Fruit fly (Drosophila melanogaster): ENCODE measurements around the gene Targ2.

Targ2 gene

DNA sequence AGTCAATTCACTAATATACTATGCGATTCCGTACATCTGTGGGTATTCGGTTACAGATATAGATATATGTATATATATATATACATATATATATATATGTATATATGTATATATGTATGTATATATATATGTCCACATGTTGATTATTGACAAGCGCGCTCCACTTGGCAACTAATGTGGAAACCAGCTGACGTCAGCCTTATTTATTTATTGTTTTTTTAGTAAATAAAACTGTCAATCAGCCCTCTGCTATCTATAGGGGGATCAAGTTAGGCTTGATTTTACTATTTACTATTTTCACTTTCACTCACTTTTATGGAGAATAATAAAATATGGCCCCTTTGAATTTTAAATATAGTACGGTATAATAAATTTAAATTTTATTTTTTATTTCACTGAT is 28.1 kb downstream of the Targ2 start:
- TF ChIP-seq fd96Ca (GFP tag; IDR thresholded peaks at IDR 0.05) (no peak), CG4496 (GFP tag; IDR thresholded peaks at IDR 0.05) (no peak)

DNA sequence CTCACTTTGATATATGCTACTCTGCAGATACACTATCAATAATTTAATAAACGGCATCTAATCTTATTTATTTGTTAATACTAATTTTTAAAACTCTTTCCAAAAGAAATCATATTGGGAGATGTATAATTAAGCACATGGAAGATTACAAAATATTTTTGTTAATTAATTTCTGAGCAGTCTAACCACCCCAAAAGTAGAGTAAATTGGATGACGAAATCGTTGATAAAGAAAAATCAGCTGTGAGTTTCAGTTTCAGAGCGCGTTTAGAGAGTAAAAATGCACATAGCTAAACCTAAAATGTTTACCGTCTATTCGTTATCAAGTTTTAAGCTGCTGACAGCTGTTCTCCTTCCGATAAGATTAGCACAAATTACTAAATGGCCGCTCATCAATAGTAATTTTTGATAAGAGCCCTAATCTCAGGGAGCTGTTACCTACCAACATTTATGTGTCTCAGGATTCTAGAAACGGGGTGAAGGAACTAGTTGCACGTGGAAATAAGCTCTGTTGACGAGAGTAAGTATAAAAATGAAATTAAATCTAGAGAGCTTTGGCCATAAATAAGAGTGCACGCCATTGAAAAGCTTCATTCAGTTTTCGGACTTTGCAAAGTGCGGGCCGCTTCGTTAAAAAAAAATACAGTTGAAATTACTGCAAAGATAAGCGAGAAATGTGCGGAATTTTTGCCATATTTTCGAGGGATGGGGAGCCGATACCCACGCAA is 30.3 kb downstream of the Targ2 start, which contains the start of the genes chb and AsnS:
TSS of gene chb (plus strand) at position 327 of the 727 bp plus-strand sequence.
TSS of gene AsnS (plus strand) at position 592 of the 727 bp plus-strand sequence.
- peak; percentile 50; the same call in 1 of the 2 replicates for TF ChIP-seq CG10348 (GFP tag; IDR thresholded peaks at IDR 0.05)
- TF ChIP-seq Pif1A (GFP tag; optimal IDR thresholded peaks at IDR 0.05), result peak; percentile 73
- peak; percentile 77 for TF ChIP-seq EcR (GFP tag; optimal IDR thresholded peaks at IDR 0.05)
- TF ChIP-seq CG14655 (GFP tag; optimal IDR thresholded peaks at IDR 0.05), result peak; percentile 50
- TF ChIP-seq CG9948 (tag; optimal IDR thresholded peaks at IDR 0.05), result peak; percentile 82
- peak; percentile 89 for TF ChIP-seq CG32121 (GFP tag; IDR thresholded peaks at IDR 0.05)
- TF ChIP-seq CG8159 (tag; optimal IDR thresholded peaks at IDR 0.05), result peak; percentile 82
- no peak for TF ChIP-seq fd96Ca (GFP tag; IDR thresholded peaks at IDR 0.05)
- peak; percentile 72 for TF ChIP-seq CG15710 (tag; optimal IDR thresholded peaks at IDR 0.05)
- peak; percentile 58; the same call in 1 of the 2 replicates for TF ChIP-seq rn (GFP tag; IDR thresholded peaks at IDR 0.05)
- peak; percentile 95 for TF ChIP-seq CG4496 (GFP tag; IDR thresholded peaks at IDR 0.05)
- peak; percentile 91 for TF ChIP-seq Ets98B (GFP tag; IDR thresholded peaks at IDR 0.05)
- peak; percentile 46 for TF ChIP-seq gl (tag; optimal IDR thresholded peaks at IDR 0.05)
- peak; percentile 78 for TF ChIP-seq CG12605 (GFP tag; IDR thresholded peaks at IDR 0.05)
- TF ChIP-seq D1 (tag; optimal IDR thresholded peaks at IDR 0.05), result peak; percentile 75
- peak; percentile 39 for TF ChIP-seq Pif1B (GFP tag; optimal IDR thresholded peaks at IDR 0.05)
- TF ChIP-seq CG17806 (tag; optimal IDR thresholded peaks at IDR 0.05), result peak; percentile 89
- TF ChIP-seq CG34367 (tag; optimal IDR thresholded peaks at IDR 0.05), result peak; percentile 72
- peak; percentile 83 for TF ChIP-seq Snoo (tag; optimal IDR thresholded peaks at IDR 0.05)
- TF ChIP-seq CG13204 (GFP tag; optimal IDR thresholded peaks at IDR 0.05), result no peak
- peak; percentile 69 for TF ChIP-seq CG8301 (tag; optimal IDR thresholded peaks at IDR 0.05)

DNA sequence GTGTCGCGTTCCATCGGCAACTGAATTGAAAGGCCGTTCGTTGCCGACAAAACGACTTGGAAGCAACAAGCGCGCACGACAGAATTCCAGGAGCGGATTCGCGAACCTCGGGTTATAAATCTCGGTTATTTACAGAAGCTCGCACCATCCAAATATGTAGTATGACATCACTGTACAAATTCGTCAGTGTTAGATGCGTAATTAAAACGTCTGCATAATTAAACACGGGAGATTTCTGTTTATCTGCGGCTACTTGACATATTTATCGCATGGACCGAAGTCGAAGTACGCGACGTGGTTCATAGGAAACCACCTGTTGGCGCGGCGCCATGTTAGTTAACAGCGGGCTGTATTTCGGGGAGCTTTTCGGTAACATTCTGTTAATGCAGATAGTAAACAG is 31.1 kb downstream of the Targ2 start, which contains the start of gene Ac78C:
TSS of gene Ac78C (minus strand) at position 26 of the 400 bp plus-strand sequence.
- peak; percentile 93 for TF ChIP-seq fd96Ca (GFP tag; IDR thresholded peaks at IDR 0.05)
- peak; percentile 72 for TF ChIP-seq CG8159 (tag; optimal IDR thresholded peaks at IDR 0.05)
- TF ChIP-seq CG8301 (tag; optimal IDR thresholded peaks at IDR 0.05), result peak; percentile 83
- TF ChIP-seq D1 (tag; optimal IDR thresholded peaks at IDR 0.05), result peak; percentile 47
- TF ChIP-seq EcR (GFP tag; optimal IDR thresholded peaks at IDR 0.05), result no peak
- TF ChIP-seq CG4496 (GFP tag; IDR thresholded peaks at IDR 0.05), result peak; percentile 97
- peak; percentile 80 for TF ChIP-seq CG15710 (tag; optimal IDR thresholded peaks at IDR 0.05)
- no peak for TF ChIP-seq CG10348 (GFP tag; IDR thresholded peaks at IDR 0.05)
- TF ChIP-seq rn (GFP tag; IDR thresholded peaks at IDR 0.05), result peak; percentile 68
- TF ChIP-seq gl (tag; optimal IDR thresholded peaks at IDR 0.05), result peak; percentile 79
- TF ChIP-seq CG34367 (tag; optimal IDR thresholded peaks at IDR 0.05), result peak; percentile 67
- peak; percentile 81 for TF ChIP-seq CG14655 (GFP tag; optimal IDR thresholded peaks at IDR 0.05)
- TF ChIP-seq Ets98B (GFP tag; IDR thresholded peaks at IDR 0.05), result peak; percentile 93
- peak; percentile 80 for TF ChIP-seq CG17806 (tag; optimal IDR thresholded peaks at IDR 0.05)
- TF ChIP-seq CG32121 (GFP tag; IDR thresholded peaks at IDR 0.05), result peak; percentile 94
- TF ChIP-seq CG12605 (GFP tag; IDR thresholded peaks at IDR 0.05), result peak; percentile 92
- peak; percentile 42 for TF ChIP-seq CG13204 (GFP tag; optimal IDR thresholded peaks at IDR 0.05)
- peak; percentile 91 for TF ChIP-seq Pif1A (GFP tag; optimal IDR thresholded peaks at IDR 0.05)
- TF ChIP-seq Snoo (tag; optimal IDR thresholded peaks at IDR 0.05), result peak; percentile 87
- TF ChIP-seq CG9948 (tag; optimal IDR thresholded peaks at IDR 0.05), result peak; percentile 75
- peak; percentile 80 for TF ChIP-seq Pif1B (GFP tag; optimal IDR thresholded peaks at IDR 0.05)
